Worm (Caenorhabditis elegans): ENCODE results near the gene F38H4.3.

- TF ChIP-seq unc-39 (tag; optimal IDR thresholded peaks at IDR 0.05) (no peak), ceh-82 (tag; optimal IDR thresholded peaks at IDR 0.05) (no peak), fkh-10 (GFP tag; optimal IDR thresholded peaks at IDR 0.05) (no peak), nfya-1 (tag; optimal IDR thresholded peaks at IDR 0.05; ENCODE audit: insufficient read depth) (no peak), fos-1 (tag; optimal IDR thresholded peaks at IDR 0.05) (no peak)
Measured at ce11 chrIV:11792495-11792894, 49.7 kb upstream of the F38H4.3 start, which contains the start of gene H01G02.3.
